Fruit fly (Drosophila melanogaster): Measurements from ENCODE around the gene amd.

Gene amd

DNA sequence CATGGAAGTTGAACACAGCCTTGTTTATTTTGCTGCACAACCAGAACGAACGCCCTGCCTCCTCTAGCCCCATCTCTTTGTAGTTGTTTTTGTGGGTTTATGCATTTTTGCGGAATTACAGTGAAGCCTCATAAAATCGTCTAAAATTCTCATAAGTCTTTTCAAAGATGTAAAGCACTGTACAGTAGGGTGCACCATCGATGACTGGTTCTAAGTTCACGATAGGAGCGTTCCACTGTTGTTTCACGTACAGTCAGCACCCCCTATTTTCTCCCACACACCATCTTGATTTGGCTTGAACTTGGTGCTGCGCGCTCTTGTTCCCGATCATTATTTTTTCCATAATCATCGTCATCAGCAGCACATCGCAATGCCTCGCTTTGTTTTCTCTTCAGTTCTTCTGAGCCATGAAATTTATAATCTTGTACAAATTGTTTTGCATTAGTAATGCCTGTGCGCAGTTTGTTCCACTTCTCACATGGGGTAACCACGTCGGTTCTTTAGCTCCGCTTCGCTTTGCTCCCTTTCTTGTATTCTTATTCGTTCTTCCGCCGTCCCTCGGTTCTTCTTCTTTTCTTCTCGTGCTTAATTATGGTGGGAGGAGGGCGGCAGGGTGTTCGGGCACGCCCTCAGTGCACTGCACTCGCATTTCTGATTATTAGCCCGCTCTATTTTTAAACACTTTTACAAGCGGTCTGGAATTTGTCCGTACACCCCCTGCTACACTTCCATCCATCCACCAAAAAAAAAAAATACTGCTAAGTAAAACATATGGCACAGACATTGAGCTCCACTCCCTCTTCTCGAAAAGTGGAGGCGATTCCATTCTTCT lies 53.4 kb downstream of the amd start (continued):
- TF ChIP-seq Hr38 (GFP tag; optimal IDR thresholded peaks at IDR 0.05), result no peak
- peak; percentile 48 for TF ChIP-seq Sox14 (GFP tag; optimal IDR thresholded peaks at IDR 0.05)
- no peak for TF ChIP-seq Lpt (GFP tag; optimal IDR thresholded peaks at IDR 0.05)
- TF ChIP-seq eg (GFP tag; IDR thresholded peaks at IDR 0.05), result peak; percentile 59
- no peak for TF ChIP-seq CG6854 (GFP tag; optimal IDR thresholded peaks at IDR 0.05)
- TF ChIP-seq Met (GFP tag; optimal IDR thresholded peaks at IDR 0.05), result no peak
- no peak for TF ChIP-seq esn (GFP tag; optimal IDR thresholded peaks at IDR 0.05)
- 0 out of 3 replicates have a peak, but pooled peaks have one; percentile 21 for TF ChIP-seq CG8119 (GFP tag; IDR thresholded peaks at IDR 0.05)
- TF ChIP-seq topi (GFP tag; optimal IDR thresholded peaks at IDR 0.05), result no peak
- TF ChIP-seq fd59A (GFP tag; optimal IDR thresholded peaks at IDR 0.05), result no peak
- TF ChIP-seq fkh (GFP tag; optimal IDR thresholded peaks at IDR 0.05), result no peak
- no peak for TF ChIP-seq CG6276 (GFP tag; optimal IDR thresholded peaks at IDR 0.05)
- TF ChIP-seq svp (GFP tag), result peak; percentile 66
- no peak for TF ChIP-seq CG3919 (GFP tag; optimal IDR thresholded peaks at IDR 0.05)
- no peak for TF ChIP-seq CG34406 (GFP tag; optimal IDR thresholded peaks at IDR 0.05)
- TF ChIP-seq Sox15 (GFP tag; optimal IDR thresholded peaks at IDR 0.05), result no peak
- no peak for TF ChIP-seq Ets21C (GFP tag; optimal IDR thresholded peaks at IDR 0.05)
- no peak for TF ChIP-seq CG6792 (GFP tag; optimal IDR thresholded peaks at IDR 0.05)
- no peak for TF ChIP-seq CG16779 (tag; optimal IDR thresholded peaks at IDR 0.05)
- TF ChIP-seq Hr39 (GFP tag; optimal IDR thresholded peaks at IDR 0.05), result no peak
- no peak for TF ChIP-seq vri (GFP tag; optimal IDR thresholded peaks at IDR 0.05)
- no peak for TF ChIP-seq Blimp-1 (GFP tag; optimal IDR thresholded peaks at IDR 0.05)
- peak; percentile 5 for TF ChIP-seq CG6808 (GFP tag; optimal IDR thresholded peaks at IDR 0.05)
- TF ChIP-seq CG3032 (tag; optimal IDR thresholded peaks at IDR 0.05), result no peak
